Fruit fly (Drosophila melanogaster) S2 (cell line): ENCODE data around the gene CG7300.

Source experiments
- CG8478 ChIP-seq: fragments of >200 bp; optimal IDR thresholded peaks from 2 replicates; lab custom pipeline; 2018
- CTCF ChIP-seq, 2 experiments: fragments of >200 bp; optimal IDR thresholded peaks; 2 replicates each; lab custom pipeline; 2018

dm6 chr2L:10679568-10679967 is 18.3 kb downstream of the CG7300 start:
- no peak for TF ChIP-seq CG8478 (lab: Kevin White, UChicago)
- no peak for TF ChIP-seq CTCF (optimal IDR thresholded peaks at IDR 0.05; lab: Kevin White, UChicago)
